Worm (Caenorhabditis elegans) whole organism, L4/young adult: ENCODE results near the gene srd-8.

ENCODE experiments used
- W03F9.2 ChIP-seq: fragments of 150-350 bp; optimal IDR thresholded peaks from 2 replicates; lab custom pipeline; 2014; ENCODE audit warnings: missing biosample characterization, missing genetic modification characterization
- him-1 ChIP-seq: sonication (generic microtip); optimal IDR thresholded peaks from 2 replicates; lab custom pipeline; 2016; ENCODE audit warnings: missing genotype, missing genetic modification reagents, missing genetic modification characterization, missing compliant biosample characterization

ce11 chrIV:5682547-5683234 is 37.3 kb upstream of the srd-8 start, which contains the start of the genes C55C3.7 and C55C3.6:
- TF ChIP-seq W03F9.2 (tag; lab: Kevin White, UChicago) (no peak), him-1 (tag; lab: Kevin White, UChicago) (no peak)
